Worm (Caenorhabditis elegans): Measurements from ENCODE around the gene shn-1.

- TF ChIP-seq pes-1 (GFP tag; IDR thresholded peaks at IDR 0.05), result no peak
- no peak for TF ChIP-seq tra-4 (tag; optimal IDR thresholded peaks at IDR 0.05)
- no peak for TF ChIP-seq ama-1 (optimal IDR thresholded peaks at IDR 0.05)
- TF ChIP-seq ets-7 (tag; optimal IDR thresholded peaks at IDR 0.05), result no peak
Measured at ce11 chrII:11347878-11348556, 42.7 kb downstream of the shn-1 start, which contains the start of the genes B0491.6 and pigm-1.
